Fruit fly (Drosophila melanogaster) whole organism, embryonic: ENCODE measurements around the gene Ocrl.

Experiments
- Adf1 ChIP-seq: fragments of 200-800 bp; sonication (Bioruptor generic); IDR thresholded peaks from 2 replicates; pipeline ENCODE4 v1.3.6; 2022; ENCODE audit warnings: missing biosample characterization, missing genetic modification characterization
- BtbVII ChIP-seq: fragments of 200-800 bp; sonication (Bioruptor generic); optimal IDR thresholded peaks from 3 replicates; lab custom pipeline; 2017; ENCODE audit warnings: missing biosample characterization, mild to moderate bottlenecking, missing genetic modification characterization
- CG10321 ChIP-seq: fragments of 200-800 bp; sonication (Bioruptor generic); IDR thresholded peaks from 2 replicates; pipeline ENCODE4 v1.3.6; 2022; ENCODE audit warnings: missing biosample characterization, missing genetic modification characterization
- CG11085 ChIP-seq: fragments of 200-800 bp; sonication (Bioruptor generic); IDR thresholded peaks from 2 replicates; pipeline ENCODE4 v1.3.6; 2022; ENCODE audit warnings: missing biosample characterization, missing genetic modification characterization
- CG1233 ChIP-seq: fragments of 200-800 bp; sonication (Bioruptor generic); optimal IDR thresholded peaks from 4 replicates; lab custom pipeline; 2018; ENCODE audit warnings: missing biosample characterization, mild to moderate bottlenecking, missing genetic modification characterization
- CG12769 ChIP-seq: fragments of 200-800 bp; sonication (Bioruptor generic); optimal IDR thresholded peaks from 2 replicates; lab custom pipeline; 2019; ENCODE audit warnings: missing biosample characterization, mild to moderate bottlenecking, missing genetic modification characterization, moderate library complexity
- CG13424 ChIP-seq: fragments of 200-800 bp; sonication (Bioruptor generic); optimal IDR thresholded peaks from 2 replicates; lab custom pipeline; 2019; ENCODE audit warnings: missing biosample characterization, mild to moderate bottlenecking, missing genetic modification characterization, moderate library complexity
- CG18262 ChIP-seq: fragments of 200-800 bp; optimal IDR thresholded peaks from 3 replicates; lab custom pipeline; 2019; ENCODE audit warnings: missing biosample characterization, mild to moderate bottlenecking, missing genetic modification characterization, moderate library complexity
- CG31365 ChIP-seq: fragments of 200-800 bp; sonication (Bioruptor generic); optimal IDR thresholded peaks from 2 replicates; lab custom pipeline; 2018; ENCODE audit warnings: missing biosample characterization, mild to moderate bottlenecking, missing genetic modification characterization
- CG32772 ChIP-seq: fragments of 200-800 bp; sonication (Bioruptor generic); IDR thresholded peaks from 2 replicates; pipeline ENCODE4 v1.3.6; 2022; ENCODE audit warnings: missing biosample characterization, missing genetic modification characterization
- CG33213 ChIP-seq: fragments of 200-800 bp; sonication (Bioruptor generic); optimal IDR thresholded peaks from 3 replicates; lab custom pipeline; 2016; ENCODE audit warnings: missing biosample characterization, missing genetic modification characterization
- CG33557 ChIP-seq: fragments of 200-800 bp; sonication (Bioruptor generic); optimal IDR thresholded peaks from 2 replicates; lab custom pipeline; 2019; ENCODE audit warnings: missing biosample characterization, mild to moderate bottlenecking, missing genetic modification characterization, moderate library complexity
- CG34224 ChIP-seq: fragments of 200-800 bp; sonication (Bioruptor generic); IDR thresholded peaks from 3 replicates; pipeline ENCODE4 v1.3.6; 2022; ENCODE audit warnings: missing biosample characterization, missing genetic modification characterization; ENCODE audit not compliant: partially characterized antibody
- CG4730 ChIP-seq: fragments of 200-800 bp; sonication (Bioruptor generic); IDR thresholded peaks from 2 replicates; pipeline ENCODE4 v1.3.6; 2022; ENCODE audit warnings: missing biosample characterization, missing genetic modification characterization
- CG7271 ChIP-seq: fragments of 200-800 bp; sonication (Bioruptor generic); optimal IDR thresholded peaks from 2 replicates; lab custom pipeline; 2018; ENCODE audit warnings: missing biosample characterization, mild to moderate bottlenecking, missing genetic modification characterization, moderate library complexity
- CG7928 ChIP-seq: fragments of 200-800 bp; sonication (Bioruptor generic); optimal IDR thresholded peaks from 2 replicates; lab custom pipeline; 2017; ENCODE audit warnings: missing biosample characterization, mild to moderate bottlenecking, missing genetic modification characterization
- CG9727 ChIP-seq: fragments of 200-800 bp; sonication (Bioruptor generic); optimal IDR thresholded peaks from 3 replicates; lab custom pipeline; 2017; ENCODE audit warnings: missing biosample characterization, mild to moderate bottlenecking, missing genetic modification characterization
- CTCF ChIP-seq: fragments of 200-800 bp; sonication (Bioruptor generic); optimal IDR thresholded peaks from 2 replicates; lab custom pipeline; 2017; ENCODE audit warnings: missing biosample characterization, mild to moderate bottlenecking, missing genetic modification characterization, moderate library complexity
- Dek ChIP-seq: fragments of 200-800 bp; sonication (Bioruptor generic); optimal IDR thresholded peaks from 3 replicates; lab custom pipeline; 2019; ENCODE audit warnings: missing biosample characterization, mild to moderate bottlenecking, missing genetic modification characterization, moderate library complexity
- Doc2 ChIP-seq: fragments of 200-800 bp; sonication (Bioruptor generic); IDR thresholded peaks from 2 replicates; pipeline ENCODE4 v1.3.6; 2022; ENCODE audit warnings: missing biosample characterization, missing genetic modification characterization
- E2f2 ChIP-seq: fragments of 200-800 bp; sonication (Bioruptor generic); IDR thresholded peaks from 2 replicates; pipeline ENCODE4 v1.3.6; 2022; ENCODE audit warnings: missing biosample characterization, missing genetic modification characterization
- Ets65A ChIP-seq: fragments of 200-800 bp; sonication (Bioruptor generic); peaks from one replicate; lab custom pipeline; 2016; ENCODE audit warnings: missing biosample characterization, missing genetic modification characterization
- Hand ChIP-seq: fragments of 200-800 bp; sonication (Bioruptor generic); optimal IDR thresholded peaks from 2 replicates; lab custom pipeline; 2017; ENCODE audit warnings: mild to moderate bottlenecking, missing biosample characterization, missing genetic modification reagents, missing genetic modification characterization
- Lpt ChIP-seq: fragments of >200 bp; optimal IDR thresholded peaks from 2 replicates; lab custom pipeline; 2018; ENCODE audit warnings: missing biosample characterization, missing genetic modification characterization
- Mad ChIP-seq: fragments of 200-800 bp; sonication (Bioruptor generic); optimal IDR thresholded peaks from 2 replicates; lab custom pipeline; 2016; ENCODE audit warnings: missing biosample characterization, missing genetic modification characterization
- Med ChIP-seq: fragments of 200-800 bp; sonication (Bioruptor generic); peaks from one replicate; lab custom pipeline; 2016; ENCODE audit warnings: missing biosample characterization, missing genetic modification characterization, mild to moderate bottlenecking, inconsistent platforms, moderate library complexity
- Ptx1 ChIP-seq: fragments of 200-800 bp; sonication (Bioruptor generic); IDR thresholded peaks from 2 replicates; pipeline ENCODE4 v1.3.6; 2022; ENCODE audit warnings: missing biosample characterization, missing genetic modification characterization
- Side ChIP-seq: fragments of 200-800 bp; sonication (Bioruptor generic); optimal IDR thresholded peaks from 2 replicates; lab custom pipeline; 2016; ENCODE audit warnings: missing biosample characterization, missing genetic modification characterization
- Ssrp ChIP-seq: fragments of 200-800 bp; sonication (Bioruptor generic); optimal IDR thresholded peaks from 2 replicates; lab custom pipeline; 2018; ENCODE audit warnings: missing biosample characterization, mild to moderate bottlenecking, missing genetic modification characterization, moderate library complexity
- Tbp ChIP-seq: fragments of >200 bp; optimal IDR thresholded peaks from 2 replicates; lab custom pipeline; 2018; ENCODE audit warnings: missing biosample characterization, missing genetic modification characterization
- Xrp1 ChIP-seq: fragments of 200-800 bp; sonication (Bioruptor generic); IDR thresholded peaks from 2 replicates; pipeline ENCODE4 v1.3.6; 2022; ENCODE audit warnings: missing biosample characterization, missing genetic modification characterization
- ase ChIP-seq: fragments of 200-800 bp; sonication (Bioruptor generic); IDR thresholded peaks from 3 replicates; pipeline ENCODE4 v1.3.6; 2022; ENCODE audit warnings: missing biosample characterization, missing genetic modification characterization
- dati ChIP-seq: fragments of 200-800 bp; sonication (Bioruptor generic); IDR thresholded peaks from 2 replicates; pipeline ENCODE4 v1.3.6; 2022; ENCODE audit warnings: missing biosample characterization, missing genetic modification characterization
- esg ChIP-seq: fragments of 200-800 bp; sonication (Bioruptor generic); conservative IDR thresholded peaks from 2 replicates; pipeline ENCODE4 v1.3.6; 2022; ENCODE audit warnings: missing biosample characterization, missing genetic modification characterization
- ewg ChIP-seq: fragments of 200-800 bp; sonication (Bioruptor generic); optimal IDR thresholded peaks from 3 replicates; lab custom pipeline; 2017; ENCODE audit warnings: mild to moderate bottlenecking, missing biosample characterization, missing genetic modification reagents, missing genetic modification characterization
- eyg ChIP-seq: fragments of 200-800 bp; sonication (Bioruptor generic); optimal IDR thresholded peaks from 3 replicates; lab custom pipeline; 2016; ENCODE audit warnings: missing biosample characterization, missing genetic modification characterization
- insv ChIP-seq, 2 experiments: fragments of 200-800 bp; sonication (Bioruptor generic); optimal IDR thresholded peaks; 3 replicates each; lab custom pipeline; 2016 to 2018; ENCODE audit warnings: missing biosample characterization in 2 of 2, missing genetic modification characterization in 2 of 2
- jumu ChIP-seq: fragments of 200-800 bp; sonication (Bioruptor generic); optimal IDR thresholded peaks from 3 replicates; lab custom pipeline; 2016; ENCODE audit warnings: missing biosample characterization, missing genetic modification characterization
- kah ChIP-seq: fragments of 200-800 bp; sonication (Bioruptor generic); optimal IDR thresholded peaks from 2 replicates; lab custom pipeline; 2018; ENCODE audit warnings: missing biosample characterization, mild to moderate bottlenecking, missing genetic modification characterization
- lbe ChIP-seq: fragments of 200-800 bp; sonication (Bioruptor generic); optimal IDR thresholded peaks from 2 replicates; lab custom pipeline; 2016; ENCODE audit warnings: missing biosample characterization, mild to moderate bottlenecking, missing genetic modification characterization
- maf-S ChIP-seq: fragments of 200-800 bp; sonication (Bioruptor generic); optimal IDR thresholded peaks from 2 replicates; lab custom pipeline; 2016; ENCODE audit warnings: missing biosample characterization, missing genetic modification characterization
- org-1 ChIP-seq: fragments of 200-800 bp; sonication (Bioruptor generic); optimal IDR thresholded peaks from 2 replicates; lab custom pipeline; 2017; ENCODE audit warnings: missing biosample characterization, missing genetic modification characterization
- pho ChIP-seq: fragments of 200-800 bp; sonication (Bioruptor generic); optimal IDR thresholded peaks from 2 replicates; lab custom pipeline; 2016; ENCODE audit warnings: missing biosample characterization, missing genetic modification characterization
- pum ChIP-seq: fragments of 200-800 bp; sonication (Bioruptor generic); optimal IDR thresholded peaks from 2 replicates; lab custom pipeline; 2016; ENCODE audit warnings: missing biosample characterization, missing genetic modification characterization
- ro ChIP-seq: fragments of 200-800 bp; sonication (Bioruptor generic); IDR thresholded peaks from 2 replicates; pipeline ENCODE4 v1.3.6; 2022; ENCODE audit warnings: missing biosample characterization, missing genetic modification characterization
- sens ChIP-seq: fragments of 200-800 bp; sonication (Bioruptor generic); peaks from one replicate; lab custom pipeline; 2016; ENCODE audit warnings: missing biosample characterization, missing genetic modification characterization
- so ChIP-seq: fragments of 200-800 bp; sonication (Bioruptor generic); IDR thresholded peaks from 3 replicates; pipeline ENCODE4 v1.3.6; 2022; ENCODE audit warnings: missing biosample characterization, missing genetic modification characterization
- stwl ChIP-seq: fragments of 200-800 bp; sonication (Bioruptor generic); optimal IDR thresholded peaks from 3 replicates; lab custom pipeline; 2018; ENCODE audit warnings: missing biosample characterization, mild to moderate bottlenecking, missing genetic modification characterization, moderate library complexity
- tup ChIP-seq: fragments of 200-800 bp; sonication (Bioruptor generic); optimal IDR thresholded peaks from 2 replicates; lab custom pipeline; 2016; ENCODE audit warnings: missing biosample characterization, mild to moderate bottlenecking, missing genetic modification characterization, moderate library complexity
- zf30C ChIP-seq: fragments of 200-800 bp; sonication (Bioruptor generic); optimal IDR thresholded peaks from 3 replicates; lab custom pipeline; 2018; ENCODE audit warnings: missing biosample characterization, mild to moderate bottlenecking, missing genetic modification characterization
- zfh2 ChIP-seq: fragments of 200-800 bp; sonication (Bioruptor generic); optimal IDR thresholded peaks from 2 replicates; lab custom pipeline; 2016; ENCODE audit warnings: missing biosample characterization, missing genetic modification characterization

Gene Ocrl

DNA sequence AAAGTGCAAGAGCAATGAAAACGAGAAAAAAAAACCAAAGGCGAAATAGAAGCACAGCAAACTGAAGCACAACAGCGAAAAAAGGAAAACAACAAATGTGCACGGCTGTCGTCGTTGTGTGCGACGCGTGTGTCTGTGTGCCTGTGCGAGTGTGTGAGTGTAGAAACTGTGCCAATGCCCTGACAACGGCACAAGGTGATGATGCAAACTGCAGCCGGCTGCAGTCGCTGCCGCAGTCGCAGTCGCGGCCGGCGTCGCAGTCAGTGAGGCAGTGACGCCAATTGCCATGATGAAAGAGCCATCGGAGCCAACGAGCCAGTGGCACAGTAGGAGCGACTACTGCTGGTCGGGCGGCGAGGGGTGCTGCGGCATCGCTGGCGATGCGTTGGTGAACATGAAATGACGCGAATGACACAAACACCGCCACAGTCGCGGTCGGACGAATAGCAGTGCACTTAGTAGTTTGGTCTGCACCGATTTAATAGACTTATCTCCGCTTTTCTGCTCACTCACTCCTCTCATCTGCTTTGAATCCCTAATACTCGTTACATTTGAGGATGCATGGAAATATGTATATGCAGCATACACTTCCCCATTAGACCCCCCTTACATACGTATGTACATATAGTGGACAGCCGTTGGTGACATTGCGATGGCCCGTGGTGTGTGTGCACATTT is 45.9 kb downstream of the Ocrl start (continued):
- peak; percentile 65 for TF ChIP-seq kah (GFP tag; lab: Kevin White, UChicago)
- peak; percentile 43 for TF ChIP-seq CG1233
- TF ChIP-seq org-1 (GFP tag; lab: Kevin White, UChicago), result peak; percentile 68
- TF ChIP-seq CG33213, result no peak
- peak; percentile 84 for TF ChIP-seq Ets65A (GFP tag; lab: Kevin White, UChicago)
- peak; percentile 66; the same call in 1 of the 3 replicates for TF ChIP-seq so (GFP tag; lab: Robert Waterston, UW)
- peak; percentile 74 for TF ChIP-seq Med (GFP tag; lab: Kevin White, UChicago)
- peak; percentile 62 for TF ChIP-seq esg
- TF ChIP-seq pho (GFP tag; lab: Kevin White, UChicago), result no peak
- peak; percentile 43 for TF ChIP-seq jumu (GFP tag; lab: Kevin White, UChicago)
- TF ChIP-seq stwl (tag; lab: Kevin White, UChicago), result no peak
- TF ChIP-seq CG10321 (GFP tag; lab: Robert Waterston, UW), result no peak
- peak; percentile 46 for TF ChIP-seq pum (GFP tag; lab: Kevin White, UChicago)
- TF ChIP-seq Lpt (GFP tag; lab: Kevin White, UChicago), result no peak
- peak; percentile 66 for TF ChIP-seq CG12769 (tag; lab: Kevin White, UChicago)
- TF ChIP-seq sens (GFP tag; lab: Kevin White, UChicago), result peak; percentile 89
- TF ChIP-seq CG18262 (tag; lab: Kevin White, UChicago), result peak; percentile 71
- peak; percentile 11 for TF ChIP-seq CTCF
- TF ChIP-seq Ptx1 (GFP tag; lab: Robert Waterston, UW), result peak; percentile 68
- TF ChIP-seq Adf1 (GFP tag; lab: Robert Waterston, UW), result peak; percentile 47
- TF ChIP-seq ewg, result peak; percentile 72
- no peak for TF ChIP-seq CG7928 (GFP tag; lab: Kevin White, UChicago)
- no peak for TF ChIP-seq CG9727 (GFP tag; lab: Kevin White, UChicago)
- TF ChIP-seq Ssrp (tag; lab: Kevin White, UChicago), result peak; percentile 66
- TF ChIP-seq lbe (GFP tag; lab: Kevin White, UChicago), result no peak
- no peak for TF ChIP-seq maf-S (GFP tag; lab: Kevin White, UChicago)
- no peak for TF ChIP-seq insv (GFP tag; optimal IDR thresholded peaks at IDR 0.05; lab: Kevin White, UChicago)
- TF ChIP-seq BtbVII (GFP tag; lab: Kevin White, UChicago), result no peak
- no peak for TF ChIP-seq Mad (GFP tag; lab: Kevin White, UChicago)
- no peak for TF ChIP-seq CG34224 (GFP tag; lab: Robert Waterston, UW)
- TF ChIP-seq eyg (GFP tag; lab: Kevin White, UChicago), result no peak
- TF ChIP-seq ro, result peak; percentile 28; the same call in 1 of the 2 replicates
- TF ChIP-seq CG11085 (GFP tag; lab: Robert Waterston, UW), result no peak
- peak; percentile 10 for TF ChIP-seq Side (GFP tag; lab: Kevin White, UChicago)
- TF ChIP-seq Hand (GFP tag; lab: Kevin White, UChicago), result no peak
- no peak for TF ChIP-seq dati (GFP tag; lab: Robert Waterston, UW)
- TF ChIP-seq CG4730 (GFP tag; lab: Robert Waterston, UW), result no peak
- TF ChIP-seq Doc2, result no peak
- TF ChIP-seq E2f2 (GFP tag; lab: Robert Waterston, UW), result peak; percentile 32; the same call in 1 of the 2 replicates
- no peak for TF ChIP-seq Dek
- TF ChIP-seq CG32772 (GFP tag; lab: Robert Waterston, UW), result peak; percentile 51
- no peak for TF ChIP-seq CG7271
- TF ChIP-seq CG13424, result peak; percentile 82
- no peak for TF ChIP-seq zf30C (GFP tag; lab: Kevin White, UChicago)
- peak; percentile 29 for TF ChIP-seq CG31365
- no peak for TF ChIP-seq Tbp (GFP tag; lab: Kevin White, UChicago)
- peak; percentile 74 for TF ChIP-seq Xrp1 (GFP tag; lab: Robert Waterston, UW)
- 0 out of 3 replicates have a peak, but pooled peaks have one; percentile 46 for TF ChIP-seq ase (GFP tag; lab: Robert Waterston, UW)
- TF ChIP-seq tup (GFP tag; lab: Kevin White, UChicago), result no peak
- TF ChIP-seq zfh2 (GFP tag; lab: Kevin White, UChicago), result no peak
- no peak for TF ChIP-seq CG33557
